Worm (Caenorhabditis elegans) whole organism, early embryonic: ENCODE data around the gene hpr-9.

Source experiments
- B0310.2 ChIP-seq: sonication (generic microtip); optimal IDR thresholded peaks from 2 replicates; lab custom pipeline; 2016; ENCODE audit warnings: mild to moderate bottlenecking, missing genetic modification characterization, missing compliant biosample characterization
- ceh-36 ChIP-seq: sonication (generic microtip); optimal IDR thresholded peaks from 2 replicates; lab custom pipeline; 2016; ENCODE audit warnings: missing genetic modification characterization, inconsistent platforms, missing compliant biosample characterization
- tbx-11 ChIP-seq: fragments of 200-800 bp; sonication (Bioruptor generic); IDR thresholded peaks from 2 replicates; pipeline ENCODE4 v1.3.6; 2022; ENCODE audit warnings: missing genetic modification characterization, missing compliant biosample characterization
- tra-4 ChIP-seq: sonication (generic microtip); optimal IDR thresholded peaks from 2 replicates; lab custom pipeline; 2017; ENCODE audit warnings: missing genetic modification characterization, missing compliant biosample characterization

DNA sequence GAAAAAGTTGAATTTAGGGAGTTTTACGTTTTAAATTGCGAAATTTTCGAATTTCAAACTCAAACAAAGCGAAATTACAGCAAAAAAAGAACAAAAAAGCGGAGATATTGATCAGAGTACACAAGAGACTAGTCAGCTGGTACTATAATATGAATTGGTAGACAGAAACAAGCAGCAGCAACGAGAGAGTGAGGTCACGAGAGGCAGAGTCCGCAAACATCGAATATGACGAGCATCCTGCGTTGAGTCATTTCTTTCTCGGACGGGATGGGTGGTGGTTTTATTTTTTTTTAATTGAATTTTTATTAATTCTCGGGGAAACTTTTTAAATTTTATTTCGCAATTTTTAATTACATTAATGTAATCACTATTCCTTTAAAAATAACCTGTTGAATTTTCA is 21.7 kb upstream of the hpr-9 start:
- TF ChIP-seq tbx-11 (GFP tag; lab: Robert Waterston, UW) (no peak), ceh-36 (tag; lab: Kevin White, UChicago) (no peak), tra-4 (tag; lab: Kevin White, UChicago) (no peak), B0310.2 (tag; lab: Kevin White, UChicago) (no peak)
